Worm (Caenorhabditis elegans): ENCODE results near the gene F10C1.3.
A peak's percentile ranks its signal among the peaks of the same experiment; 100 is the strongest.

F10C1.3 gene

ce11 chrII:5735744-5736143 lies 21.8 kb downstream of the F10C1.3 start:
- TF ChIP-seq ces-1 (GFP tag; optimal IDR thresholded peaks at IDR 0.05) (no peak), elt-1 (tag; optimal IDR thresholded peaks at IDR 0.05; ENCODE audit: borderline replicate concordance, insufficient read depth) (peak; percentile 61), nhr-2 (tag; optimal IDR thresholded peaks at IDR 0.05) (peak; percentile 78), nhr-237 (tag; optimal IDR thresholded peaks at IDR 0.05) (no peak)

- TF ChIP-seq unc-62 (GFP tag; optimal IDR thresholded peaks at IDR 0.05) (peak; percentile 69), zip-8 (tag; optimal IDR thresholded peaks at IDR 0.05) (peak; percentile 92), nhr-2 (tag; optimal IDR thresholded peaks at IDR 0.05) (peak; percentile 52), sem-2 (GFP tag; optimal IDR thresholded peaks at IDR 0.05) (no peak), ceh-83 (GFP tag; optimal IDR thresholded peaks at IDR 0.05) (no peak)
Measured at ce11 chrII:5734883-5735282, 22.7 kb downstream of the F10C1.3 start.

DNA sequence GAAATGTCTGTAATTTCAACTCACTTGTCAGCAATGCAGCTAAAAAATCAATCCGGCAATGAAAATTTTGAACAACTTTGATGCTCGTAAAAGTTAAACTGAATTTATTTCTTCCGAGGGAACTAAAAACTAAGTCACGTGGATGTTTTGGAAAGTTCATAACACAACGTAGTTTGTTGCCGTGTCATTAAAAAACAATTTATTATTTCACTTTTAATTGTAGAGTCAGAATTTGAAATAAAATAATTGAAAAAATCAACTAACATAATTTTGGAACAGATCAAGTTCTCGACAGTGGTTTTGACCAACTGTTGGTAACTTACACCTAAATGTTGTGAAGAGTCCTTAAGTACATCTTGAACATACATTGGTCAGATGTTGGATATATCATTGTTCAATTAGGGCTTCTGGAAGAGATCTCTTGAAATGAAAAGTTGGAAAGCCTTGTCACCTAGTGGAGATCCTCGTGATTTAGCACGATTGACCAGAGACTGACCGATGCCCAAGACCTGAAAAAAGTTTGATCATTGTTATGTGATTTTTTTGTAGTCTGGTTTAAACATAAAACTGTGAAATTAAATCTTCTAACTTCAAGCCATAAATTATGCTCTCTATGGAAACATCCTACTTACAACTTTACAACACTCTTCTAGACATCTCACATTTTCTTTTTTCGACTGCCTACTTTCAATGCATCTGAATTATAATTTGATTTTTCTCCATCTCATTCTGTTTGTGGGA lies 27.0 kb downstream of the F10C1.3 start, which contains the start of the genes C18A3.7 and C18A3.11:
TSS of gene C18A3.7 (minus strand) at position 101 of the 741 bp plus-strand sequence.
TSS of gene C18A3.11 (plus strand) at position 691 of the 741 bp plus-strand sequence.
- no peak for TF ChIP-seq nhr-237 (tag; optimal IDR thresholded peaks at IDR 0.05)
- TF ChIP-seq nhr-12 (tag; optimal IDR thresholded peaks at IDR 0.05), result no peak
- no peak for TF ChIP-seq bed-3 (GFP tag; optimal IDR thresholded peaks at IDR 0.05)
- no peak for TF ChIP-seq unc-39 (tag; optimal IDR thresholded peaks at IDR 0.05)
- TF ChIP-seq ces-1 (GFP tag; optimal IDR thresholded peaks at IDR 0.05), result no peak
- no peak for TF ChIP-seq lin-32 (GFP tag; optimal IDR thresholded peaks at IDR 0.05)
- no peak for TF ChIP-seq ztf-11 (tag; optimal IDR thresholded peaks at IDR 0.05)
- TF ChIP-seq nhr-2 (tag; optimal IDR thresholded peaks at IDR 0.05), result no peak
- no peak for TF ChIP-seq ceh-83 (GFP tag; optimal IDR thresholded peaks at IDR 0.05)
- TF ChIP-seq cnd-1 (tag; optimal IDR thresholded peaks at IDR 0.05), result no peak
- no peak for TF ChIP-seq ceh-39 (tag; optimal IDR thresholded peaks at IDR 0.05)
- no peak for TF ChIP-seq mab-5 (tag; optimal IDR thresholded peaks at IDR 0.05)
- TF ChIP-seq lsy-2 (tag; optimal IDR thresholded peaks at IDR 0.05), result no peak
- TF ChIP-seq nhr-28 (tag; optimal IDR thresholded peaks at IDR 0.05), result no peak
- no peak for TF ChIP-seq snpc-4 (tag; optimal IDR thresholded peaks at IDR 0.05)
- no peak for TF ChIP-seq pha-4 (tag; optimal IDR thresholded peaks at IDR 0.05)
- no peak for TF ChIP-seq lin-13 (tag; optimal IDR thresholded peaks at IDR 0.05)
- TF ChIP-seq M03D4.4 (tag; optimal IDR thresholded peaks at IDR 0.05), result no peak
- no peak for TF ChIP-seq unc-62 (GFP tag; optimal IDR thresholded peaks at IDR 0.05)
- TF ChIP-seq zip-8 (tag; optimal IDR thresholded peaks at IDR 0.05), result no peak

ce11 chrII:5727707-5728106 lies 29.8 kb downstream of the F10C1.3 start, which contains the start of gene rab-3:
rab-3 (minus strand) TSS chrII:5727853.
- no peak for TF ChIP-seq mab-5 (tag; optimal IDR thresholded peaks at IDR 0.05)
- TF ChIP-seq ces-1 (GFP tag; optimal IDR thresholded peaks at IDR 0.05), result peak; percentile 72
- TF ChIP-seq unc-39 (tag; optimal IDR thresholded peaks at IDR 0.05), result no peak
- TF ChIP-seq ceh-39 (tag; optimal IDR thresholded peaks at IDR 0.05), result no peak
- no peak for TF ChIP-seq snpc-4 (tag; optimal IDR thresholded peaks at IDR 0.05)
- TF ChIP-seq elt-1 (tag; optimal IDR thresholded peaks at IDR 0.05; ENCODE audit: borderline replicate concordance, insufficient read depth), result no peak

ce11 chrII:5725094-5725493 lies 32.5 kb downstream of the F10C1.3 start:
- no peak for TF ChIP-seq unc-120 (tag; optimal IDR thresholded peaks at IDR 0.05; ENCODE audit: poor library complexity, severe bottlenecking)
- peak; percentile 25 for TF ChIP-seq mep-1 (tag; optimal IDR thresholded peaks at IDR 0.05)
- TF ChIP-seq ces-1 (GFP tag; optimal IDR thresholded peaks at IDR 0.05), result peak; percentile 63
- no peak for TF ChIP-seq lin-32 (GFP tag; optimal IDR thresholded peaks at IDR 0.05)
- no peak for TF ChIP-seq nhr-76 (tag; optimal IDR thresholded peaks at IDR 0.05)
- TF ChIP-seq bed-3 (GFP tag; optimal IDR thresholded peaks at IDR 0.05), result no peak

- TF ChIP-seq lin-13 (tag; optimal IDR thresholded peaks at IDR 0.05), result no peak
- TF ChIP-seq elt-3 (tag; optimal IDR thresholded peaks at IDR 0.05), result no peak
- no peak for TF ChIP-seq elt-1 (tag; optimal IDR thresholded peaks at IDR 0.05; ENCODE audit: borderline replicate concordance, insufficient read depth)
- no peak for TF ChIP-seq nhr-76 (tag; optimal IDR thresholded peaks at IDR 0.05)
- no peak for TF ChIP-seq unc-39 (tag; optimal IDR thresholded peaks at IDR 0.05)
- TF ChIP-seq mab-5 (tag; optimal IDR thresholded peaks at IDR 0.05), result no peak
- TF ChIP-seq ceh-43 (GFP tag; optimal IDR thresholded peaks at IDR 0.05), result no peak
- no peak for TF ChIP-seq nhr-12 (tag; optimal IDR thresholded peaks at IDR 0.05)
- no peak for TF ChIP-seq mep-1 (tag; optimal IDR thresholded peaks at IDR 0.05)
- TF ChIP-seq ceh-83 (GFP tag; optimal IDR thresholded peaks at IDR 0.05), result no peak
- TF ChIP-seq pha-4 (tag; optimal IDR thresholded peaks at IDR 0.05), result no peak
- TF ChIP-seq ceh-39 (tag; optimal IDR thresholded peaks at IDR 0.05), result no peak
- TF ChIP-seq mls-2 (tag; optimal IDR thresholded peaks at IDR 0.05), result no peak
- TF ChIP-seq nhr-28 (tag; optimal IDR thresholded peaks at IDR 0.05), result no peak
- no peak for TF ChIP-seq tbx-8 (GFP tag; optimal IDR thresholded peaks at IDR 0.05)
- TF ChIP-seq ces-1 (GFP tag; optimal IDR thresholded peaks at IDR 0.05), result no peak
Measured at ce11 chrII:5719848-5720247, 37.7 kb downstream of the F10C1.3 start, which contains the start of gene damt-1. damt-1 (plus strand) TSS chrII:5720148.

Measured in whole organism, mixed stage, embryonic.